Worm (Caenorhabditis elegans) whole organism, young adult: ENCODE measurements around the gene T02C1.1.

Source experiments
- B0035.1 ChIP-seq: sonication (generic microtip); optimal IDR thresholded peaks from 2 replicates; lab custom pipeline; 2016; ENCODE audit warnings: missing genetic modification characterization, mild to moderate bottlenecking, missing compliant biosample characterization, missing genotype, missing genetic modification reagents
- B0261.1 ChIP-seq: sonication (generic microtip); optimal IDR thresholded peaks from 2 replicates; lab custom pipeline; 2016; ENCODE audit warnings: mild to moderate bottlenecking, missing genetic modification characterization, moderate library complexity, missing compliant biosample characterization
- C06A6.2 ChIP-seq: fragments of 200-800 bp; sonication (Bioruptor generic); conservative IDR thresholded peaks from 2 replicates; pipeline ENCODE4 v1.3.6; 2022; ENCODE audit warnings: missing genetic modification characterization, missing compliant biosample characterization
- F10E7.11 ChIP-seq: sonication (generic microtip); optimal IDR thresholded peaks from 2 replicates; lab custom pipeline; 2017; ENCODE audit warnings: mild to moderate bottlenecking, missing genetic modification characterization, moderate library complexity, missing compliant biosample characterization
- F23B12.7 ChIP-seq: sonication (generic microtip); optimal IDR thresholded peaks from 2 replicates; lab custom pipeline; 2017; ENCODE audit warnings: missing genetic modification characterization, mild to moderate bottlenecking, missing compliant biosample characterization, antibody characterized with exemption, moderate library complexity; ENCODE audit not compliant: insufficient read depth
- F39B2.1 ChIP-seq: fragments of 200-800 bp; sonication (Bioruptor generic); IDR thresholded peaks from 2 replicates; pipeline ENCODE4 v1.3.6; 2022; ENCODE audit warnings: missing genetic modification reagents, missing genetic modification characterization, missing compliant biosample characterization
- F49E8.2 ChIP-seq: sonication (generic microtip); optimal IDR thresholded peaks from 3 replicates; lab custom pipeline; 2017; ENCODE audit warnings: missing genetic modification characterization, mild to moderate bottlenecking, missing compliant biosample characterization, antibody characterized with exemption, moderate library complexity; ENCODE audit not compliant: insufficient read depth
- F55B11.4 ChIP-seq: sonication (generic microtip); optimal IDR thresholded peaks from 2 replicates; lab custom pipeline; 2016; ENCODE audit warnings: missing compliant biosample characterization, missing genetic modification characterization, borderline replicate concordance; ENCODE audit not compliant: insufficient read depth
- F57A8.1 ChIP-seq: fragments of 200-800 bp; sonication (Bioruptor generic); optimal IDR thresholded peaks from 2 replicates; lab custom pipeline; 2018; ENCODE audit warnings: mild to moderate bottlenecking, missing genetic modification characterization, moderate library complexity, missing compliant biosample characterization
- T26A5.8 ChIP-seq: sonication (generic microtip); optimal IDR thresholded peaks from 2 replicates; lab custom pipeline; 2016; ENCODE audit warnings: missing genetic modification characterization, missing compliant biosample characterization
- Y53F4B.3 ChIP-seq: fragments of 200-800 bp; sonication (Bioruptor generic); IDR thresholded peaks from 2 replicates; pipeline ENCODE4 v1.3.6; 2022; ENCODE audit warnings: missing genetic modification reagents, missing genetic modification characterization, missing compliant biosample characterization
- Y67H2A.10 ChIP-seq: fragments of 200-800 bp; sonication (Bioruptor generic); conservative IDR thresholded peaks from 2 replicates; pipeline ENCODE4 v1.3.6; 2022; ENCODE audit warnings: missing genetic modification reagents, missing genetic modification characterization, missing compliant biosample characterization
- ZK185.1 ChIP-seq: sonication (generic microtip); optimal IDR thresholded peaks from 2 replicates; lab custom pipeline; 2016; ENCODE audit warnings: mild to moderate bottlenecking, missing genetic modification characterization, missing compliant biosample characterization; ENCODE audit not compliant: poor library complexity, severe bottlenecking
- ama-1 ChIP-seq, 3 experiments: fragments of 150-350 bp in 1 of 3; sonication (generic microtip) in 2 of 3; optimal IDR thresholded peaks; 2 replicates each; lab custom pipeline; 2014 to 2018; ENCODE audit warnings: missing biosample characterization in 2 of 3, missing genetic modification characterization in 2 of 3, missing genetic modification reagents in 2 of 3
- aptf-3 ChIP-seq: fragments of 200-800 bp; sonication (Bioruptor generic); IDR thresholded peaks from 2 replicates; pipeline ENCODE4 v1.3.6; 2022; ENCODE audit warnings: missing genetic modification characterization, missing compliant biosample characterization
- athp-1 ChIP-seq: sonication (generic microtip); optimal IDR thresholded peaks from 2 replicates; lab custom pipeline; 2017; ENCODE audit warnings: mild to moderate bottlenecking, missing genetic modification characterization, missing compliant biosample characterization
- ccch-3 ChIP-seq: fragments of 200-800 bp; sonication (Bioruptor generic); optimal IDR thresholded peaks from 2 replicates; lab custom pipeline; 2018; ENCODE audit warnings: mild to moderate bottlenecking, missing genetic modification characterization, missing compliant biosample characterization
- chd-7 ChIP-seq: sonication (generic microtip); optimal IDR thresholded peaks from 2 replicates; lab custom pipeline; 2016; ENCODE audit warnings: mild to moderate bottlenecking, missing genetic modification characterization, moderate library complexity, missing compliant biosample characterization
- dox-1 ChIP-seq: fragments of 200-800 bp; sonication (Bioruptor generic); IDR thresholded peaks from 2 replicates; pipeline ENCODE4 v1.3.6; 2022; ENCODE audit warnings: missing genetic modification reagents, missing genetic modification characterization, missing compliant biosample characterization
- dpff-1 ChIP-seq: sonication (generic microtip); optimal IDR thresholded peaks from 2 replicates; lab custom pipeline; 2017; ENCODE audit warnings: mild to moderate bottlenecking, missing genetic modification characterization, missing compliant biosample characterization
- efl-1 ChIP-seq: fragments of 150-350 bp; optimal IDR thresholded peaks from 2 replicates; lab custom pipeline; 2014; ENCODE audit warnings: missing biosample characterization, missing genetic modification reagents, missing genetic modification characterization
- egrh-3 ChIP-seq: fragments of 200-800 bp; sonication (Bioruptor generic); IDR thresholded peaks from 2 replicates; pipeline ENCODE4 v1.3.6; 2022; ENCODE audit warnings: missing genetic modification reagents, missing genetic modification characterization, missing compliant biosample characterization
- ets-4 ChIP-seq: fragments of 200-800 bp; sonication (Bioruptor generic); optimal IDR thresholded peaks from 2 replicates; lab custom pipeline; 2018; ENCODE audit warnings: mild to moderate bottlenecking, missing genetic modification characterization, missing compliant biosample characterization
- him-1 ChIP-seq: sonication (generic microtip); optimal IDR thresholded peaks from 2 replicates; lab custom pipeline; 2016; ENCODE audit warnings: missing genotype, missing genetic modification reagents, missing genetic modification characterization, missing compliant biosample characterization
- hlh-26 ChIP-seq: fragments of 200-800 bp; sonication (Bioruptor generic); conservative IDR thresholded peaks from 2 replicates; pipeline ENCODE4 v1.3.6; 2022; ENCODE audit warnings: missing genetic modification reagents, missing genetic modification characterization, missing compliant biosample characterization
- hrde-1 ChIP-seq: sonication (generic microtip); optimal IDR thresholded peaks from 2 replicates; lab custom pipeline; 2016; ENCODE audit warnings: missing genetic modification characterization, mild to moderate bottlenecking, missing compliant biosample characterization, moderate library complexity, missing genotype, missing genetic modification reagents, borderline replicate concordance
- hsf-1 ChIP-seq: fragments of 200-800 bp; sonication (Bioruptor generic); IDR thresholded peaks from 2 replicates; pipeline ENCODE4 v1.3.6; 2022; ENCODE audit warnings: missing genetic modification reagents, missing genetic modification characterization, missing compliant biosample characterization
- lin-35 ChIP-seq, 3 experiments: fragments of 150-350 bp in 2 of 3; sonication (generic microtip) in 1 of 3; optimal IDR thresholded peaks; 2 replicates each; lab custom pipeline; 2014 to 2018; ENCODE audit warnings: missing biosample characterization in 3 of 3, missing genetic modification characterization in 3 of 3, missing genetic modification reagents in 3 of 3
- lsy-27 ChIP-seq: sonication (generic microtip); optimal IDR thresholded peaks from 2 replicates; lab custom pipeline; 2017; ENCODE audit warnings: missing genetic modification characterization, mild to moderate bottlenecking, missing compliant biosample characterization, antibody characterized with exemption, missing genotype, borderline replicate concordance; ENCODE audit not compliant: insufficient read depth
- madf-6 ChIP-seq: fragments of 200-800 bp; sonication (Bioruptor generic); IDR thresholded peaks from 2 replicates; pipeline ENCODE4 v1.3.6; 2022; ENCODE audit warnings: missing genetic modification reagents, missing genetic modification characterization, missing compliant biosample characterization
- mcd-1 ChIP-seq: fragments of 200-800 bp; sonication (Bioruptor generic); IDR thresholded peaks from 2 replicates; pipeline ENCODE4 v1.3.6; 2022; ENCODE audit warnings: missing genetic modification reagents, missing genetic modification characterization, missing compliant biosample characterization
- nfya-2 ChIP-seq: fragments of 200-800 bp; sonication (Bioruptor generic); IDR thresholded peaks from 2 replicates; pipeline ENCODE4 v1.3.6; 2022; ENCODE audit warnings: missing genetic modification reagents, missing genetic modification characterization, missing compliant biosample characterization
- nfyb-1 ChIP-seq: fragments of 200-800 bp; sonication (Bioruptor generic); IDR thresholded peaks from 2 replicates; pipeline ENCODE4 v1.3.6; 2022; ENCODE audit warnings: missing genetic modification reagents, missing genetic modification characterization, missing compliant biosample characterization
- nhr-90 ChIP-seq: sonication (generic microtip); optimal IDR thresholded peaks from 2 replicates; lab custom pipeline; 2016; ENCODE audit warnings: missing genotype, mild to moderate bottlenecking, missing genetic modification characterization, missing compliant biosample characterization
- pbrm-1 ChIP-seq: fragments of 200-800 bp; sonication (Bioruptor generic); IDR thresholded peaks from 2 replicates; pipeline ENCODE4 v1.3.6; 2022; ENCODE audit warnings: missing genetic modification reagents, missing genetic modification characterization, missing compliant biosample characterization
- pha-4 ChIP-seq: fragments of 150-350 bp; sonication (generic microtip); optimal IDR thresholded peaks from 2 replicates; lab custom pipeline; 2014; ENCODE audit warnings: missing biosample characterization, missing genetic modification reagents, missing genetic modification characterization
- rec-8 ChIP-seq, 2 experiments: sonication (generic microtip); optimal IDR thresholded peaks; 2 replicates each; lab custom pipeline; 2016; ENCODE audit warnings: mild to moderate bottlenecking in 2 of 2, missing genetic modification characterization in 2 of 2, missing genetic modification reagents in 2 of 2, missing genotype in 2 of 2, missing biosample characterization in 1 of 2, missing compliant biosample characterization in 1 of 2, moderate library complexity in 1 of 2
- sdz-38 ChIP-seq: sonication (generic microtip); optimal IDR thresholded peaks from 2 replicates; lab custom pipeline; 2016; ENCODE audit warnings: missing genotype, missing genetic modification characterization, missing compliant biosample characterization
- tlf-1 ChIP-seq: fragments of 200-800 bp; sonication (Bioruptor generic); optimal IDR thresholded peaks from 2 replicates; lab custom pipeline; 2018; ENCODE audit warnings: mild to moderate bottlenecking, missing genetic modification characterization, missing compliant biosample characterization
- unc-130 ChIP-seq: sonication (generic microtip); optimal IDR thresholded peaks from 2 replicates; lab custom pipeline; 2016; ENCODE audit warnings: missing genetic modification reagents, missing genetic modification characterization, missing compliant biosample characterization
- xnd-1 ChIP-seq: sonication (generic microtip); optimal IDR thresholded peaks from 2 replicates; lab custom pipeline; 2016; ENCODE audit warnings: missing genotype, missing genetic modification reagents, missing genetic modification characterization, missing compliant biosample characterization
- zfh-2 ChIP-seq: fragments of 200-800 bp; sonication (Bioruptor generic); conservative IDR thresholded peaks from 2 replicates; pipeline ENCODE4 v1.3.6; 2022; ENCODE audit warnings: missing genetic modification reagents, missing genetic modification characterization, missing compliant biosample characterization
- ztf-22 ChIP-seq: fragments of 200-800 bp; sonication (Bioruptor generic); optimal IDR thresholded peaks from 2 replicates; lab custom pipeline; 2018; ENCODE audit warnings: mild to moderate bottlenecking, missing genetic modification characterization, moderate library complexity, missing compliant biosample characterization
- ztf-25 ChIP-seq: fragments of 200-800 bp; sonication (Bioruptor generic); IDR thresholded peaks from 2 replicates; pipeline ENCODE4 v1.3.6; 2022; ENCODE audit warnings: missing genetic modification reagents, missing genetic modification characterization, missing compliant biosample characterization
- ztf-3 ChIP-seq: fragments of 200-800 bp; sonication (Bioruptor generic); optimal IDR thresholded peaks from 2 replicates; lab custom pipeline; 2018; ENCODE audit warnings: mild to moderate bottlenecking, missing genetic modification characterization, missing compliant biosample characterization
- ztf-6 ChIP-seq: fragments of 200-800 bp; sonication (Bioruptor generic); IDR thresholded peaks from 2 replicates; pipeline ENCODE4 v1.3.6; 2022; ENCODE audit warnings: missing genetic modification reagents, missing genetic modification characterization, missing compliant biosample characterization

T02C1.1 gene

ce11 chrIII:9228190-9228589, 19.1 kb upstream of the T02C1.1 start (continued):
- peak; percentile 34; the same call in 1 of the 2 replicates for TF ChIP-seq madf-6

- TF ChIP-seq nhr-90 (tag; lab: Kevin White, UChicago) (no peak), nfya-2 (GFP tag; lab: Robert Waterston, UW) (no peak), ztf-3 (GFP tag; lab: Kevin White, UChicago) (no peak), efl-1 (GFP tag; lab: Kevin White, UChicago) (peak; percentile 93), egrh-3 (GFP tag; lab: Robert Waterston, UW) (no peak), F23B12.7 (tag; lab: Kevin White, UChicago) (no peak), him-1 (peak; percentile 24), F39B2.1 (GFP tag; lab: Robert Waterston, UW) (no peak), hsf-1 (GFP tag; lab: Robert Waterston, UW) (peak; percentile 71), B0261.1 (tag; lab: Kevin White, UChicago) (no peak), chd-7 (tag; lab: Kevin White, UChicago) (no peak), hlh-26 (GFP tag; lab: Robert Waterston, UW) (no peak), xnd-1 (tag; lab: Kevin White, UChicago) (peak; percentile 97), hrde-1 (tag; lab: Kevin White, UChicago) (no peak), mcd-1 (GFP tag; lab: Robert Waterston, UW) (peak; percentile 9; the same call in 1 of the 2 replicates), nfyb-1 (GFP tag; lab: Robert Waterston, UW) (no peak), athp-1 (tag; lab: Kevin White, UChicago) (no peak), C06A6.2 (no peak), aptf-3 (GFP tag; lab: Robert Waterston, UW) (no peak), F57A8.1 (GFP tag; lab: Kevin White, UChicago) (no peak), F49E8.2 (tag; lab: Kevin White, UChicago) (peak; percentile 72), ets-4 (GFP tag; lab: Kevin White, UChicago) (no peak), rec-8 (tag; optimal IDR thresholded peaks at IDR 0.05; lab: Kevin White, UChicago) (no peak), F55B11.4 (tag; lab: Kevin White, UChicago) (no peak), ztf-25 (GFP tag; lab: Robert Waterston, UW) (no peak), zfh-2 (GFP tag; lab: Robert Waterston, UW) (no peak), ama-1 (optimal IDR thresholded peaks at IDR 0.05; lab: Kevin White, UChicago) (no peak), ama-1 (GFP tag; optimal IDR thresholded peaks at IDR 0.05; lab: Kevin White, UChicago) (no peak), lsy-27 (tag; lab: Kevin White, UChicago) (no peak), pbrm-1 (GFP tag; lab: Robert Waterston, UW) (peak; percentile 39; the same call in 1 of the 2 replicates), Y53F4B.3 (GFP tag; lab: Robert Waterston, UW) (peak; percentile 6; the same call in 1 of the 2 replicates), ztf-6 (no peak), unc-130 (GFP tag; lab: Kevin White, UChicago) (peak; percentile 26), lin-35 (GFP tag; optimal IDR thresholded peaks at IDR 0.05; lab: Kevin White, UChicago) (no peak), pha-4 (tag; lab: Kevin White, UChicago) (no peak), ZK185.1 (tag; lab: Kevin White, UChicago) (no peak), B0035.1 (no peak), T26A5.8 (tag; lab: Kevin White, UChicago) (no peak), F10E7.11 (tag; lab: Kevin White, UChicago) (no peak), dox-1 (GFP tag; lab: Robert Waterston, UW) (peak; percentile 19; the same call in 1 of the 2 replicates), sdz-38 (tag; lab: Kevin White, UChicago) (no peak), ztf-22 (no peak), ccch-3 (GFP tag; lab: Kevin White, UChicago) (no peak), Y67H2A.10 (no peak), dpff-1 (no peak), tlf-1 (GFP tag; lab: Kevin White, UChicago) (peak; percentile 42)
These were observed 18.6 kb upstream of the T02C1.1 start, which contains the start of gene rnr-1 for ce11 chrIII:9228722-9229121. Gene rnr-1 (minus strand): TSS chrIII:9228798.
